Worm (Caenorhabditis elegans): Measurements from ENCODE around the gene srsx-31.

- TF ChIP-seq ztf-29 (GFP tag; IDR thresholded peaks at IDR 0.05) (no peak), flt-1 (GFP tag; IDR thresholded peaks at IDR 0.05) (no peak), ztf-23 (GFP tag; IDR thresholded peaks at IDR 0.05) (no peak), klf-2 (GFP tag; conservative IDR thresholded peaks at IDR 0.05) (no peak), tab-1 (GFP tag; IDR thresholded peaks at IDR 0.05) (no peak), med-1 (GFP tag; optimal IDR thresholded peaks at IDR 0.05; ENCODE audit: insufficient read depth) (no peak), ref-1 (GFP tag; conservative IDR thresholded peaks at IDR 0.05) (no peak), cog-1 (tag; optimal IDR thresholded peaks at IDR 0.05) (no peak), T22C8.4 (GFP tag; IDR thresholded peaks at IDR 0.05) (no peak)
Measured at ce11 chrV:11272848-11273247, 18.0 kb upstream of the srsx-31 start, which contains the start of gene clec-223.

Measured in whole organism, midembryonic.